Worm (Caenorhabditis elegans) whole organism, L1 larva: Measurements from ENCODE around the gene M163.22.

ENCODE experiments used
- C04F5.9 ChIP-seq: sonication (generic microtip); optimal IDR thresholded peaks from 2 replicates; lab custom pipeline; 2016; ENCODE audit warnings: missing genetic modification characterization, missing compliant biosample characterization
- C34B4.2 ChIP-seq: sonication (generic microtip); optimal IDR thresholded peaks from 2 replicates; lab custom pipeline; 2017; ENCODE audit warnings: mild to moderate bottlenecking, missing genetic modification characterization, missing compliant biosample characterization
- F16B12.6 ChIP-seq: fragments of 150-350 bp; optimal IDR thresholded peaks from 2 replicates; lab custom pipeline; 2014; ENCODE audit warnings: missing biosample characterization, missing genetic modification characterization
- aha-1 ChIP-seq: fragments of 150-350 bp; optimal IDR thresholded peaks from 2 replicates; lab custom pipeline; 2014; ENCODE audit warnings: missing biosample characterization, missing genetic modification characterization
- aly-2 ChIP-seq: fragments of 150-350 bp; optimal IDR thresholded peaks from 2 replicates; lab custom pipeline; 2014; ENCODE audit warnings: missing biosample characterization, missing genetic modification characterization
- ama-1 ChIP-seq: fragments of 150-350 bp; optimal IDR thresholded peaks from 2 replicates; lab custom pipeline; 2014
- blmp-1 ChIP-seq: fragments of 150-350 bp; optimal IDR thresholded peaks from 2 replicates; lab custom pipeline; 2014; ENCODE audit warnings: missing biosample characterization, missing genetic modification characterization
- ceh-82 ChIP-seq, 3 experiments: fragments of 150-350 bp in 1 of 3; sonication (generic microtip) in 2 of 3; optimal IDR thresholded peaks; 2 replicates each; lab custom pipeline; 2014 to 2017; ENCODE audit warnings: missing biosample characterization in 3 of 3, missing genetic modification characterization in 3 of 3
- dpl-1 ChIP-seq, 3 experiments: fragments of 150-350 bp in 2 of 3; sonication (generic microtip) in 1 of 3; optimal IDR thresholded peaks; 2 replicates each; lab custom pipeline; 2014 to 2017; ENCODE audit warnings: missing biosample characterization in 3 of 3, missing genetic modification characterization in 3 of 3, missing genetic modification reagents in 3 of 3
- efl-3 ChIP-seq: fragments of 200-800 bp; sonication (Bioruptor generic); optimal IDR thresholded peaks from 2 replicates; lab custom pipeline; 2018; ENCODE audit warnings: mild to moderate bottlenecking, missing genetic modification characterization, missing compliant biosample characterization
- egl-27 ChIP-seq, 2 experiments: fragments of 150-350 bp in 1 of 2; sonication (generic microtip); optimal IDR thresholded peaks; 3 replicates each; lab custom pipeline; 2017 to 2018; ENCODE audit warnings: missing biosample characterization in 2 of 2, missing genetic modification characterization in 2 of 2, missing genetic modification reagents in 2 of 2
- elt-3 ChIP-seq, 6 experiments: fragments of 150-350 bp in 1 of 6; sonication (generic microtip); optimal IDR thresholded peaks; 2 replicates each; lab custom pipeline; 2017 to 2018; ENCODE audit warnings: missing biosample characterization in 6 of 6, missing genetic modification characterization in 6 of 6, inconsistent platforms in 1 of 6
- ets-5 ChIP-seq: fragments of 200-800 bp; sonication (Bioruptor generic); IDR thresholded peaks from 2 replicates; pipeline ENCODE4 v1.3.6; 2022; ENCODE audit warnings: missing genetic modification characterization, missing compliant biosample characterization
- fkh-10 ChIP-seq: sonication (generic microtip); optimal IDR thresholded peaks from 2 replicates; lab custom pipeline; 2017; ENCODE audit warnings: missing biosample characterization, missing genetic modification reagents, missing genetic modification characterization
- fkh-4 ChIP-seq: sonication (generic microtip); optimal IDR thresholded peaks from 2 replicates; lab custom pipeline; 2016; ENCODE audit warnings: missing compliant biosample characterization, missing genetic modification characterization, borderline replicate concordance
- fkh-8 ChIP-seq: sonication (generic microtip); optimal IDR thresholded peaks from 2 replicates; lab custom pipeline; 2016; ENCODE audit warnings: mild to moderate bottlenecking, missing genetic modification characterization, missing compliant biosample characterization
- fos-1 ChIP-seq: fragments of 150-350 bp; optimal IDR thresholded peaks from 2 replicates; lab custom pipeline; 2014; ENCODE audit warnings: missing biosample characterization, missing genetic modification characterization
- hlh-17 ChIP-seq: fragments of 200-800 bp; sonication (Bioruptor generic); optimal IDR thresholded peaks from 2 replicates; lab custom pipeline; 2018; ENCODE audit warnings: missing genetic modification characterization, mild to moderate bottlenecking, missing compliant biosample characterization, moderate library complexity, borderline replicate concordance
- hpl-2 ChIP-seq: fragments of 150-350 bp; optimal IDR thresholded peaks from 2 replicates; lab custom pipeline; 2014; ENCODE audit warnings: missing biosample characterization, missing genetic modification reagents, missing genetic modification characterization
- irx-1 ChIP-seq: sonication (generic microtip); optimal IDR thresholded peaks from 2 replicates; lab custom pipeline; 2016; ENCODE audit warnings: missing genetic modification characterization, missing compliant biosample characterization
- jun-1 ChIP-seq: fragments of 150-350 bp; optimal IDR thresholded peaks from 2 replicates; lab custom pipeline; 2014; ENCODE audit warnings: missing biosample characterization, missing genetic modification reagents, missing genetic modification characterization
- lin-13 ChIP-seq: fragments of 150-350 bp; optimal IDR thresholded peaks from 2 replicates; lab custom pipeline; 2014; ENCODE audit warnings: missing biosample characterization, missing genetic modification reagents, missing genetic modification characterization
- lin-14 ChIP-seq: fragments of 200-800 bp; sonication (Bioruptor generic); optimal IDR thresholded peaks from 2 replicates; lab custom pipeline; 2018; ENCODE audit warnings: mild to moderate bottlenecking, missing genetic modification characterization, moderate library complexity, missing compliant biosample characterization
- lin-15B ChIP-seq: fragments of 150-350 bp; sonication (generic microtip); optimal IDR thresholded peaks from 3 replicates; lab custom pipeline; 2014; ENCODE audit warnings: missing biosample characterization, missing genetic modification characterization
- lin-35 ChIP-seq, 2 experiments: fragments of 150-350 bp; optimal IDR thresholded peaks; 2 replicates each; lab custom pipeline; 2014; ENCODE audit warnings: missing biosample characterization in 2 of 2, missing genetic modification characterization in 2 of 2, missing genetic modification reagents in 2 of 2
- lir-3 ChIP-seq: sonication (generic microtip); optimal IDR thresholded peaks from 2 replicates; lab custom pipeline; 2016; ENCODE audit warnings: mild to moderate bottlenecking, missing genetic modification characterization, moderate library complexity, missing compliant biosample characterization; ENCODE audit not compliant: poor library complexity
- lsy-2 ChIP-seq, 2 experiments: fragments of 150-350 bp; optimal IDR thresholded peaks; 2 replicates each; lab custom pipeline; 2014; ENCODE audit warnings: missing biosample characterization in 2 of 2, missing genetic modification characterization in 2 of 2
- mab-9 ChIP-seq: fragments of 200-800 bp; sonication (Bioruptor generic); IDR thresholded peaks from 2 replicates; pipeline ENCODE4 v1.3.6; 2022; ENCODE audit warnings: missing genetic modification reagents, missing genetic modification characterization, missing compliant biosample characterization
- mdl-1 ChIP-seq, 2 experiments: fragments of 150-350 bp; optimal IDR thresholded peaks; 2 replicates each; lab custom pipeline; 2014 to 2017; ENCODE audit warnings: missing biosample characterization in 2 of 2, missing genetic modification characterization in 2 of 2, inconsistent platforms in 1 of 2
- mef-2 ChIP-seq: fragments of 150-350 bp; optimal IDR thresholded peaks from 2 replicates; lab custom pipeline; 2014; ENCODE audit warnings: missing biosample characterization, missing genetic modification characterization
- mep-1 ChIP-seq: fragments of 150-350 bp; optimal IDR thresholded peaks from 2 replicates; lab custom pipeline; 2014; ENCODE audit warnings: missing biosample characterization, missing genetic modification characterization
- nhr-12 ChIP-seq: sonication (generic microtip); optimal IDR thresholded peaks from 2 replicates; lab custom pipeline; 2017; ENCODE audit warnings: missing biosample characterization, missing genetic modification characterization
- nhr-19 ChIP-seq: fragments of 200-800 bp; sonication (Bioruptor generic); conservative IDR thresholded peaks from 2 replicates; pipeline ENCODE4 v1.3.6; 2022; ENCODE audit warnings: missing genetic modification characterization, missing compliant biosample characterization
- nhr-20 ChIP-seq: sonication (generic microtip); optimal IDR thresholded peaks from 2 replicates; lab custom pipeline; 2016; ENCODE audit warnings: mild to moderate bottlenecking, missing genetic modification characterization, missing compliant biosample characterization
- nhr-237 ChIP-seq: fragments of 150-350 bp; optimal IDR thresholded peaks from 2 replicates; lab custom pipeline; 2014; ENCODE audit warnings: missing biosample characterization, missing genetic modification characterization
- nhr-47 ChIP-seq: sonication (generic microtip); optimal IDR thresholded peaks from 2 replicates; lab custom pipeline; 2016; ENCODE audit warnings: mild to moderate bottlenecking, missing genetic modification characterization, moderate library complexity, missing compliant biosample characterization
- nhr-76 ChIP-seq: sonication (generic microtip); optimal IDR thresholded peaks from 2 replicates; lab custom pipeline; 2017; ENCODE audit warnings: missing biosample characterization, missing genetic modification characterization
- nhr-84 ChIP-seq: sonication (generic microtip); optimal IDR thresholded peaks from 2 replicates; lab custom pipeline; 2017; ENCODE audit warnings: missing biosample characterization, missing genetic modification characterization
- rnt-1 ChIP-seq: sonication (generic microtip); optimal IDR thresholded peaks from 2 replicates; lab custom pipeline; 2016; ENCODE audit warnings: mild to moderate bottlenecking, missing genetic modification characterization, moderate library complexity, missing compliant biosample characterization
- skn-1 ChIP-seq: fragments of 150-350 bp; optimal IDR thresholded peaks from 2 replicates; lab custom pipeline; 2014; ENCODE audit warnings: missing biosample characterization, missing genetic modification characterization
- snpc-4 ChIP-seq: fragments of 150-350 bp; optimal IDR thresholded peaks from 2 replicates; lab custom pipeline; 2014; ENCODE audit warnings: missing biosample characterization, missing genetic modification characterization
- sox-4 ChIP-seq: sonication (generic microtip); optimal IDR thresholded peaks from 2 replicates; lab custom pipeline; 2016; ENCODE audit warnings: missing genetic modification characterization, missing compliant biosample characterization
- sptf-1 ChIP-seq: fragments of 150-350 bp; optimal IDR thresholded peaks from 2 replicates; lab custom pipeline; 2014; ENCODE audit warnings: missing biosample characterization, missing genetic modification characterization
- sup-37 ChIP-seq: fragments of 200-800 bp; sonication (Bioruptor generic); optimal IDR thresholded peaks from 2 replicates; lab custom pipeline; 2018; ENCODE audit warnings: mild to moderate bottlenecking, missing genetic modification characterization, missing compliant biosample characterization
- swsn-7 ChIP-seq: sonication (generic microtip); optimal IDR thresholded peaks from 2 replicates; lab custom pipeline; 2016; ENCODE audit warnings: missing genetic modification characterization, missing compliant biosample characterization
- tlp-1 ChIP-seq: fragments of 150-350 bp; optimal IDR thresholded peaks from 2 replicates; lab custom pipeline; 2014; ENCODE audit warnings: missing biosample characterization, missing genetic modification characterization
- unc-130 ChIP-seq: fragments of 150-350 bp; optimal IDR thresholded peaks from 2 replicates; lab custom pipeline; 2017; ENCODE audit warnings: missing biosample characterization, missing genetic modification characterization, inconsistent platforms
- unc-62 ChIP-seq: fragments of 150-350 bp; optimal IDR thresholded peaks from 2 replicates; lab custom pipeline; 2014; ENCODE audit warnings: missing biosample characterization, missing genetic modification reagents, missing genetic modification characterization
- unc-86 ChIP-seq: sonication (generic microtip); optimal IDR thresholded peaks from 2 replicates; lab custom pipeline; 2016; ENCODE audit warnings: missing genetic modification characterization, missing compliant biosample characterization
- unc-98 ChIP-seq: fragments of 200-800 bp; sonication (Bioruptor generic); IDR thresholded peaks from 2 replicates; pipeline ENCODE4 v1.3.6; 2022; ENCODE audit warnings: missing genetic modification characterization, missing compliant biosample characterization
- xbp-1 ChIP-seq: sonication (generic microtip); optimal IDR thresholded peaks from 2 replicates; lab custom pipeline; 2016; ENCODE audit warnings: missing genetic modification characterization, missing compliant biosample characterization
- zag-1 ChIP-seq: fragments of 150-350 bp; optimal IDR thresholded peaks from 2 replicates; lab custom pipeline; 2014; ENCODE audit warnings: missing biosample characterization, missing genetic modification characterization
- ztf-11 ChIP-seq, 2 experiments: sonication (generic microtip); optimal IDR thresholded peaks; 2 replicates each; lab custom pipeline; 2016 to 2017; ENCODE audit warnings: missing genetic modification characterization in 2 of 2, missing biosample characterization in 1 of 2, missing compliant biosample characterization in 1 of 2

Gene M163.22

ce11 chrX:14478743-14479428 lies 13.2 kb downstream of the M163.22 start, which contains the start of gene M163.11:
Gene M163.11 (plus strand): TSS chrX:14479378.
- TF ChIP-seq nhr-84 (tag; lab: Kevin White, UChicago) (no peak), unc-62 (GFP tag; lab: Kevin White, UChicago) (no peak), xbp-1 (tag; lab: Kevin White, UChicago) (no peak), C34B4.2 (no peak), aha-1 (tag; lab: Kevin White, UChicago) (no peak), irx-1 (tag; lab: Kevin White, UChicago) (no peak), ztf-11 (tag; optimal IDR thresholded peaks at IDR 0.05; lab: Kevin White, UChicago) (no peak), fkh-4 (tag; lab: Kevin White, UChicago) (no peak), lin-35 (GFP tag; optimal IDR thresholded peaks at IDR 0.05; lab: Kevin White, UChicago) (peak in 1 of 2 experiments; percentile 40), lsy-2 (tag; optimal IDR thresholded peaks at IDR 0.05; lab: Kevin White, UChicago) (no peak), mdl-1 (tag; optimal IDR thresholded peaks at IDR 0.05; lab: Kevin White, UChicago) (peak in 1 of 2 experiments; percentile 5), nhr-47 (tag; lab: Kevin White, UChicago) (peak; percentile 16), nhr-12 (tag; lab: Kevin White, UChicago) (no peak), zag-1 (tag; lab: Kevin White, UChicago) (no peak), lin-14 (GFP tag; lab: Kevin White, UChicago) (peak; percentile 6), fkh-8 (tag; lab: Kevin White, UChicago) (no peak), ceh-82 (tag; optimal IDR thresholded peaks at IDR 0.05; lab: Kevin White, UChicago) (no peak), swsn-7 (tag; lab: Kevin White, UChicago) (no peak), sox-4 (tag; lab: Kevin White, UChicago) (no peak), F16B12.6 (tag; lab: Kevin White, UChicago) (no peak), mep-1 (tag; lab: Kevin White, UChicago) (no peak), efl-3 (GFP tag; lab: Kevin White, UChicago) (no peak), C04F5.9 (tag; lab: Kevin White, UChicago) (no peak), mab-9 (no peak), rnt-1 (tag; lab: Kevin White, UChicago) (peak; percentile 55), unc-130 (no peak), hlh-17 (GFP tag; lab: Kevin White, UChicago) (no peak), snpc-4 (tag; lab: Kevin White, UChicago) (peak; percentile 49), nhr-19 (GFP tag; lab: Robert Waterston, UW) (peak; percentile 58), tlp-1 (tag; lab: Kevin White, UChicago) (no peak), skn-1 (tag; lab: Kevin White, UChicago) (no peak), jun-1 (tag; lab: Kevin White, UChicago) (no peak), blmp-1 (tag; lab: Kevin White, UChicago) (no peak), nhr-20 (peak; percentile 55), elt-3 (tag; optimal IDR thresholded peaks at IDR 0.05; lab: Kevin White, UChicago) (peak in 1 of 6 experiments; percentile 12), egl-27 (tag; optimal IDR thresholded peaks at IDR 0.05; lab: Kevin White, UChicago) (no peak), unc-86 (tag; lab: Kevin White, UChicago) (no peak), hpl-2 (no peak), mef-2 (tag; lab: Kevin White, UChicago) (no peak), lin-15B (tag; lab: Kevin White, UChicago) (no peak), lir-3 (tag; lab: Kevin White, UChicago) (no peak), fkh-10 (GFP tag; lab: Kevin White, UChicago) (no peak), nhr-237 (tag; lab: Kevin White, UChicago) (no peak), lin-13 (GFP tag; lab: Kevin White, UChicago) (no peak), sptf-1 (tag; lab: Kevin White, UChicago) (no peak), ets-5 (GFP tag; lab: Robert Waterston, UW) (no peak), sup-37 (no peak), aly-2 (tag; lab: Kevin White, UChicago) (no peak), dpl-1 (GFP tag; optimal IDR thresholded peaks at IDR 0.05; lab: Kevin White, UChicago) (no peak), unc-98 (GFP tag; lab: Robert Waterston, UW) (no peak), nhr-76 (no peak), ama-1 (lab: Kevin White, UChicago) (no peak), fos-1 (no peak)
